Worm (Caenorhabditis elegans) whole organism, L4 larva: ENCODE data around the gene K08D8.1.

Source experiments
- Y105C5A.15 ChIP-seq: fragments of 200-800 bp; sonication (Bioruptor generic); IDR thresholded peaks from 2 replicates; pipeline ENCODE4 v1.3.6; 2022; ENCODE audit warnings: missing genetic modification characterization, missing compliant biosample characterization
- egl-27 ChIP-seq: sonication (generic microtip); optimal IDR thresholded peaks from 3 replicates; lab custom pipeline; 2017; ENCODE audit warnings: missing biosample characterization, missing genetic modification reagents, missing genetic modification characterization
- fos-1 ChIP-seq: fragments of 150-350 bp; optimal IDR thresholded peaks from 2 replicates; lab custom pipeline; 2014; ENCODE audit warnings: missing biosample characterization, missing genetic modification characterization
- lsy-2 ChIP-seq, 2 experiments: fragments of 150-350 bp in 1 of 2; sonication (generic microtip) in 1 of 2; optimal IDR thresholded peaks; 2 replicates each; lab custom pipeline; 2014 to 2017; ENCODE audit warnings: missing biosample characterization in 2 of 2, missing genetic modification characterization in 2 of 2
- mep-1 ChIP-seq: fragments of 150-350 bp; sonication (generic microtip); optimal IDR thresholded peaks from 3 replicates; lab custom pipeline; 2014; ENCODE audit warnings: missing biosample characterization, missing genetic modification characterization
- nhr-11 ChIP-seq: fragments of 150-350 bp; optimal IDR thresholded peaks from 2 replicates; lab custom pipeline; 2014; ENCODE audit warnings: missing biosample characterization, missing genetic modification characterization
- pha-4 ChIP-seq, 2 experiments: fragments of 150-350 bp in 1 of 2; fragments of 200-800 bp in 1 of 2; sonication (Bioruptor generic) in 1 of 2; IDR thresholded peaks in 1 of 2; optimal IDR thresholded peaks in 1 of 2; 2 replicates each; pipeline versions ENCODE4 v1.3.6 to Lab custom; 2014 to 2022; ENCODE audit warnings: missing genetic modification characterization in 2 of 2, missing genetic modification reagents in 2 of 2, missing biosample characterization in 1 of 2, missing compliant biosample characterization in 1 of 2
- saeg-2 ChIP-seq: fragments of 200-800 bp; sonication (Bioruptor generic); IDR thresholded peaks from 2 replicates; pipeline ENCODE4 v1.3.6; 2022; ENCODE audit warnings: missing genetic modification reagents, missing genetic modification characterization, missing compliant biosample characterization

DNA sequence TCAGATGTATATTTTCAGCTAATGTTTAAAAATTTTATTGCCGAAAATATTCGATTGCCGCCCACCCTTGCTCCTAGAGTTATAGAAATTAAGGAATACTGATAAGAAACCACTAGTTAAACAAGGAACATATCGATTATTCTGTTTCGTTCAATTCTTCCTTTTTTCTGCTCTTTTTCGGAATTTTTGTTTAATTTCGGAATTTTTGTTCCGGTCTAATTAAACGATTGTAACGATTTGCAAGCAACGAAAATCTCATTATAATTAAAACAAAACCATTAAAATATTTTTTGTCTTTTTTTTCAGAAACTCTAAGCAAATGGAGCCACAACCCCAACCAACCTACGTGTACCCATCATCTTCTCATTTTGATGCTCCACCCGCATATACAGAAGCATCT, at the start of gene K08D8.1:
- TF ChIP-seq egl-27 (tag; lab: Kevin White, UChicago) (no peak), pha-4 (GFP tag; IDR thresholded peaks at IDR 0.05; lab: Robert Waterston, UW) (no peak), pha-4 (tag; optimal IDR thresholded peaks at IDR 0.05; lab: Kevin White, UChicago) (no peak), mep-1 (tag; lab: Kevin White, UChicago) (no peak), saeg-2 (GFP tag; lab: Robert Waterston, UW) (no peak), nhr-11 (no peak), lsy-2 (tag; optimal IDR thresholded peaks at IDR 0.05; lab: Kevin White, UChicago) (no peak), fos-1 (tag; lab: Kevin White, UChicago) (no peak), Y105C5A.15 (GFP tag; lab: Robert Waterston, UW) (no peak)
